Worm (Caenorhabditis elegans) whole organism, L4 larva: ENCODE results near the gene F36G9.3.
A peak's percentile ranks its signal among the peaks of the same experiment; 100 is the strongest.

Experiments used
- F26F4.8 ChIP-seq: fragments of 200-800 bp; sonication (Bioruptor generic); conservative IDR thresholded peaks from 2 replicates; pipeline ENCODE4 v1.3.6; 2022; ENCODE audit warnings: missing genetic modification characterization, missing compliant biosample characterization
- Y105C5A.15 ChIP-seq: fragments of 200-800 bp; sonication (Bioruptor generic); IDR thresholded peaks from 2 replicates; pipeline ENCODE4 v1.3.6; 2022; ENCODE audit warnings: missing genetic modification characterization, missing compliant biosample characterization
- Y75B8A.6 ChIP-seq: fragments of 200-800 bp; sonication (Bioruptor generic); IDR thresholded peaks from 2 replicates; pipeline ENCODE4 v1.3.6; 2022; ENCODE audit warnings: missing genetic modification reagents, missing genetic modification characterization, missing compliant biosample characterization
- ceh-32 ChIP-seq: sonication (generic microtip); optimal IDR thresholded peaks from 2 replicates; lab custom pipeline; 2016; ENCODE audit warnings: mild to moderate bottlenecking, missing genetic modification characterization, missing compliant biosample characterization; ENCODE audit not compliant: poor library complexity
- ceh-44 ChIP-seq: fragments of 200-800 bp; sonication (Bioruptor generic); IDR thresholded peaks from 2 replicates; pipeline ENCODE4 v1.3.6; 2022; ENCODE audit warnings: missing genetic modification reagents, missing genetic modification characterization, missing compliant biosample characterization
- ceh-62 ChIP-seq: sonication (generic microtip); optimal IDR thresholded peaks from 2 replicates; lab custom pipeline; 2017; ENCODE audit warnings: missing biosample characterization, missing genetic modification characterization
- ceh-82 ChIP-seq: sonication (generic microtip); optimal IDR thresholded peaks from 2 replicates; lab custom pipeline; 2017; ENCODE audit warnings: missing biosample characterization, missing genetic modification characterization
- daf-12 ChIP-seq: fragments of 150-350 bp; optimal IDR thresholded peaks from 2 replicates; lab custom pipeline; 2014; ENCODE audit warnings: missing biosample characterization, missing genetic modification reagents, missing genetic modification characterization
- daf-16 ChIP-seq, 3 experiments: sonication (generic microtip); optimal IDR thresholded peaks; 2 replicates each; lab custom pipeline; 2016 to 2017; ENCODE audit warnings: missing genetic modification characterization in 3 of 3, missing genetic modification reagents in 3 of 3, mild to moderate bottlenecking in 2 of 3, missing compliant biosample characterization in 2 of 3, missing biosample characterization in 1 of 3, moderate library complexity in 1 of 3
- dmd-6 ChIP-seq: fragments of 200-800 bp; sonication (Bioruptor generic); IDR thresholded peaks from 2 replicates; pipeline ENCODE4 v1.3.6; 2022; ENCODE audit warnings: missing genetic modification reagents, missing genetic modification characterization, missing compliant biosample characterization
- dmd-8 ChIP-seq: fragments of 200-800 bp; sonication (Bioruptor generic); IDR thresholded peaks from 2 replicates; pipeline ENCODE4 v1.3.6; 2022; ENCODE audit warnings: missing genetic modification characterization, missing compliant biosample characterization
- dve-1 ChIP-seq: sonication (generic microtip); optimal IDR thresholded peaks from 2 replicates; lab custom pipeline; 2017; ENCODE audit warnings: antibody characterized with exemption, mild to moderate bottlenecking, missing genetic modification characterization, missing compliant biosample characterization; ENCODE audit not compliant: insufficient read depth
- egl-27 ChIP-seq: sonication (generic microtip); optimal IDR thresholded peaks from 3 replicates; lab custom pipeline; 2017; ENCODE audit warnings: missing biosample characterization, missing genetic modification reagents, missing genetic modification characterization
- hlh-11 ChIP-seq: fragments of 200-800 bp; sonication (Bioruptor generic); optimal IDR thresholded peaks from 2 replicates; lab custom pipeline; 2018; ENCODE audit warnings: mild to moderate bottlenecking, missing genetic modification characterization, missing compliant biosample characterization
- lim-7 ChIP-seq: fragments of 200-800 bp; sonication (Bioruptor generic); IDR thresholded peaks from 2 replicates; pipeline ENCODE4 v1.3.6; 2022; ENCODE audit warnings: missing genetic modification characterization, missing compliant biosample characterization
- lin-1 ChIP-seq: fragments of 200-800 bp; sonication (Bioruptor generic); IDR thresholded peaks from 2 replicates; pipeline ENCODE4 v1.3.6; 2022; ENCODE audit warnings: missing genetic modification reagents, missing genetic modification characterization, missing compliant biosample characterization
- lin-29 ChIP-seq: fragments of 200-800 bp; sonication (Bioruptor generic); IDR thresholded peaks from 2 replicates; pipeline ENCODE4 v1.3.6; 2022; ENCODE audit warnings: missing genetic modification reagents, missing genetic modification characterization, missing compliant biosample characterization
- lir-3 ChIP-seq: sonication (generic microtip); optimal IDR thresholded peaks from 2 replicates; lab custom pipeline; 2016; ENCODE audit warnings: mild to moderate bottlenecking, missing genetic modification characterization, missing compliant biosample characterization
- madf-5 ChIP-seq, 2 experiments: fragments of 200-800 bp; sonication (Bioruptor generic); IDR thresholded peaks; 2 replicates each; pipeline ENCODE4 v1.3.6; 2022; ENCODE audit warnings: missing compliant biosample characterization in 2 of 2, missing genetic modification characterization in 2 of 2
- mep-1 ChIP-seq: fragments of 150-350 bp; sonication (generic microtip); optimal IDR thresholded peaks from 3 replicates; lab custom pipeline; 2014; ENCODE audit warnings: missing biosample characterization, missing genetic modification characterization
- mxl-3 ChIP-seq: fragments of 200-800 bp; sonication (Bioruptor generic); optimal IDR thresholded peaks from 2 replicates; lab custom pipeline; 2018; ENCODE audit warnings: mild to moderate bottlenecking, missing genetic modification characterization, missing compliant biosample characterization
- nhr-10 ChIP-seq: fragments of 150-350 bp; optimal IDR thresholded peaks from 2 replicates; lab custom pipeline; 2014; ENCODE audit warnings: missing biosample characterization, missing genetic modification characterization
- nhr-102 ChIP-seq: sonication (generic microtip); optimal IDR thresholded peaks from 2 replicates; lab custom pipeline; 2016; ENCODE audit warnings: mild to moderate bottlenecking, missing genetic modification characterization, moderate library complexity, missing compliant biosample characterization
- nhr-111 ChIP-seq: fragments of 200-800 bp; sonication (Bioruptor generic); optimal IDR thresholded peaks from 2 replicates; lab custom pipeline; 2018; ENCODE audit warnings: mild to moderate bottlenecking, missing genetic modification characterization, missing compliant biosample characterization
- nhr-237 ChIP-seq: sonication (generic microtip); optimal IDR thresholded peaks from 2 replicates; lab custom pipeline; 2017; ENCODE audit warnings: missing biosample characterization, missing genetic modification characterization
- nhr-28 ChIP-seq: fragments of 150-350 bp; optimal IDR thresholded peaks from 2 replicates; lab custom pipeline; 2014; ENCODE audit warnings: missing biosample characterization, missing genetic modification characterization
- nhr-77 ChIP-seq: fragments of 150-350 bp; optimal IDR thresholded peaks from 2 replicates; lab custom pipeline; 2014; ENCODE audit warnings: missing biosample characterization, missing genetic modification characterization
- pqm-1 ChIP-seq: sonication (generic microtip); optimal IDR thresholded peaks from 2 replicates; lab custom pipeline; 2017; ENCODE audit warnings: missing biosample characterization, missing genetic modification characterization
- saeg-2 ChIP-seq: fragments of 200-800 bp; sonication (Bioruptor generic); IDR thresholded peaks from 2 replicates; pipeline ENCODE4 v1.3.6; 2022; ENCODE audit warnings: missing genetic modification reagents, missing genetic modification characterization, missing compliant biosample characterization
- set-16 ChIP-seq: fragments of 200-800 bp; sonication (Bioruptor generic); IDR thresholded peaks from 2 replicates; pipeline ENCODE4 v1.3.6; 2022; ENCODE audit warnings: missing genetic modification reagents, missing genetic modification characterization, missing compliant biosample characterization
- spr-1 ChIP-seq: sonication (generic microtip); optimal IDR thresholded peaks from 2 replicates; lab custom pipeline; 2016; ENCODE audit warnings: mild to moderate bottlenecking, missing genetic modification characterization, missing compliant biosample characterization
- unc-62 ChIP-seq, 3 experiments: fragments of 150-350 bp in 1 of 3; sonication (generic microtip); optimal IDR thresholded peaks in 2 of 3; peaks in 1 of 3; 1 replicate in 1 of 3; 2 replicates in 2 of 3; lab custom pipeline; 2014 to 2017; ENCODE audit warnings: missing biosample characterization in 3 of 3, missing genetic modification characterization in 3 of 3, missing genetic modification reagents in 3 of 3, missing genotype in 1 of 3
- zfp-2 ChIP-seq: sonication (generic microtip); optimal IDR thresholded peaks from 2 replicates; lab custom pipeline; 2016; ENCODE audit warnings: mild to moderate bottlenecking, missing genetic modification characterization, missing compliant biosample characterization

Gene F36G9.3

ce11 chrV:15914774-15915173 lies 42.4 kb upstream of the F36G9.3 start:
- TF ChIP-seq set-16 (GFP tag; lab: Robert Waterston, UW) = peak; percentile 57
- TF ChIP-seq spr-1 (tag; lab: Kevin White, UChicago) = no peak
- TF ChIP-seq dmd-8 (GFP tag; lab: Robert Waterston, UW) = 0 out of 2 replicates have a peak, but pooled peaks have one; percentile 23
- TF ChIP-seq, all 104 proteins: peak for 2

- no peak for TF ChIP-seq nhr-102 (tag; lab: Kevin White, UChicago)
- TF ChIP-seq unc-62 (GFP tag; optimal IDR thresholded peaks at IDR 0.05 in 1 of 2; lab: Kevin White, UChicago) = peak in 1 of 2 experiments; percentile 92
- no peak for TF ChIP-seq unc-62 (tag; optimal IDR thresholded peaks at IDR 0.05; lab: Kevin White, UChicago)
Measured at ce11 chrV:15915307-15915706, 41.9 kb upstream of the F36G9.3 start.

ce11 chrV:15915919-15916318 lies 41.3 kb upstream of the F36G9.3 start, which contains the start of gene gst-38:
TSS of gene gst-38 (minus strand) at chrV:15916070.
- no peak for TF ChIP-seq egl-27 (tag; lab: Kevin White, UChicago)
- 0 out of 2 replicates have a peak, but pooled peaks have one; percentile 18 for TF ChIP-seq lin-1 (GFP tag; lab: Robert Waterston, UW)
- peak; percentile 71 for TF ChIP-seq nhr-28 (tag; lab: Kevin White, UChicago)
- TF ChIP-seq pqm-1 (tag; lab: Kevin White, UChicago) = peak; percentile 72
- peak; percentile 32 for TF ChIP-seq hlh-11 (tag; lab: Kevin White, UChicago)
- TF ChIP-seq nhr-10 = no peak
- TF ChIP-seq nhr-111 (GFP tag; lab: Kevin White, UChicago) = no peak
- TF ChIP-seq mxl-3 (GFP tag; lab: Kevin White, UChicago) = peak; percentile 51
- no peak for TF ChIP-seq ceh-82
- TF ChIP-seq lim-7 (GFP tag; lab: Robert Waterston, UW) = no peak
- TF ChIP-seq daf-16 (GFP tag; optimal IDR thresholded peaks at IDR 0.05; lab: Kevin White, UChicago) = no peak
- peak; percentile 79 for TF ChIP-seq daf-16 (tag; optimal IDR thresholded peaks at IDR 0.05; lab: Kevin White, UChicago)
- TF ChIP-seq dmd-6 (GFP tag; lab: Robert Waterston, UW) = peak; percentile 85

- TF ChIP-seq lir-3 (tag; lab: Kevin White, UChicago) (no peak), mxl-3 (GFP tag; lab: Kevin White, UChicago) (no peak), Y105C5A.15 (GFP tag; lab: Robert Waterston, UW) (no peak), F26F4.8 (GFP tag; lab: Robert Waterston, UW) (no peak), nhr-237 (tag; lab: Kevin White, UChicago) (no peak), ceh-32 (tag; lab: Kevin White, UChicago) (no peak), Y75B8A.6 (no peak), unc-62 (GFP tag; optimal IDR thresholded peaks at IDR 0.05 in 1 of 2; lab: Kevin White, UChicago) (no peak), unc-62 (tag; optimal IDR thresholded peaks at IDR 0.05; lab: Kevin White, UChicago) (no peak), madf-5 (GFP tag; IDR thresholded peaks at IDR 0.05; lab: Robert Waterston, UW) (no peak), zfp-2 (no peak), ceh-62 (no peak), dve-1 (no peak), mep-1 (tag; lab: Kevin White, UChicago) (no peak), lin-29 (GFP tag; lab: Robert Waterston, UW) (no peak)
Measured at ce11 chrV:15917458-15917857, 39.7 kb upstream of the F36G9.3 start, which contains the start of gene F35E8.9. TSS of gene F35E8.9 (minus strand) at chrV:15917558.

ce11 chrV:15920273-15920672 lies 36.9 kb upstream of the F36G9.3 start, which contains the start of gene F35E8.10:
TSS of gene F35E8.10 (minus strand) at chrV:15920373.
- TF ChIP-seq nhr-77 (tag; lab: Kevin White, UChicago) (no peak), ceh-44 (no peak), daf-12 (tag; lab: Kevin White, UChicago) (no peak), saeg-2 (no peak)
